Worm (Caenorhabditis elegans) whole organism, midembryonic: ENCODE measurements around the gene C37E2.2.

Experiments
- T22C8.4 ChIP-seq: fragments of 200-800 bp; sonication (Bioruptor generic); IDR thresholded peaks from 2 replicates; pipeline ENCODE4 v1.3.6; 2022; ENCODE audit warnings: missing genetic modification characterization, missing compliant biosample characterization
- cog-1 ChIP-seq: sonication (generic microtip); optimal IDR thresholded peaks from 2 replicates; lab custom pipeline; 2016; ENCODE audit warnings: missing genetic modification characterization, missing compliant biosample characterization
- flt-1 ChIP-seq: fragments of 200-800 bp; sonication (Bioruptor generic); IDR thresholded peaks from 2 replicates; pipeline ENCODE4 v1.3.6; 2022; ENCODE audit warnings: missing genetic modification characterization, missing compliant biosample characterization
- klf-2 ChIP-seq: fragments of 200-800 bp; sonication (Bioruptor generic); conservative IDR thresholded peaks from 2 replicates; pipeline ENCODE4 v1.3.6; 2022; ENCODE audit warnings: missing genetic modification reagents, missing genetic modification characterization, missing compliant biosample characterization
- med-1 ChIP-seq: sonication (generic microtip); optimal IDR thresholded peaks from 2 replicates; lab custom pipeline; 2017; ENCODE audit warnings: missing genetic modification characterization, mild to moderate bottlenecking, missing compliant biosample characterization, antibody characterized with exemption, missing genetic modification reagents; ENCODE audit not compliant: insufficient read depth
- ref-1 ChIP-seq: fragments of 200-800 bp; sonication (Bioruptor generic); conservative IDR thresholded peaks from 2 replicates; pipeline ENCODE4 v1.3.6; 2022; ENCODE audit warnings: missing genetic modification reagents, missing genetic modification characterization, missing compliant biosample characterization
- tab-1 ChIP-seq: fragments of 200-800 bp; sonication (Bioruptor generic); IDR thresholded peaks from 2 replicates; pipeline ENCODE4 v1.3.6; 2022; ENCODE audit warnings: missing genetic modification characterization, missing compliant biosample characterization
- ztf-23 ChIP-seq: fragments of 200-800 bp; sonication (Bioruptor generic); IDR thresholded peaks from 2 replicates; pipeline ENCODE4 v1.3.6; 2022; ENCODE audit warnings: missing genetic modification reagents, missing genetic modification characterization, missing compliant biosample characterization
- ztf-29 ChIP-seq: fragments of 200-800 bp; sonication (Bioruptor generic); IDR thresholded peaks from 2 replicates; pipeline ENCODE4 v1.3.6; 2022; ENCODE audit warnings: missing genetic modification reagents, missing genetic modification characterization, missing compliant biosample characterization

Gene C37E2.2

ce11 chrX:14175740-14176139, at the start of gene C37E2.2:
C37E2.2 (plus strand) TSS chrX:14176040.
- TF ChIP-seq tab-1 (no peak), ztf-29 (GFP tag; lab: Robert Waterston, UW) (no peak), med-1 (no peak), ztf-23 (no peak), T22C8.4 (GFP tag; lab: Robert Waterston, UW) (no peak)

- TF ChIP-seq T22C8.4 (GFP tag; lab: Robert Waterston, UW) = peak; percentile 43; the same call in 1 of the 2 replicates
- no peak for TF ChIP-seq ref-1 (GFP tag; lab: Robert Waterston, UW)
These were observed 48.4 kb upstream of the C37E2.2 start, which contains the start of gene F28H6.4 for ce11 chrX:14127291-14127922. F28H6.4 (plus strand) TSS chrX:14127872.

- TF ChIP-seq flt-1 (GFP tag; lab: Robert Waterston, UW) (no peak), klf-2 (GFP tag; lab: Robert Waterston, UW) (no peak)
These were observed 44.4 kb upstream of the C37E2.2 start for ce11 chrX:14131476-14131875.

- no peak for TF ChIP-seq flt-1 (GFP tag; lab: Robert Waterston, UW)
- no peak for TF ChIP-seq ztf-23
- no peak for TF ChIP-seq cog-1 (tag; lab: Kevin White, UChicago)
- TF ChIP-seq ztf-29 (GFP tag; lab: Robert Waterston, UW) = no peak
- TF ChIP-seq tab-1 = no peak
- TF ChIP-seq ref-1 (GFP tag; lab: Robert Waterston, UW) = no peak
These were observed 43.2 kb upstream of the C37E2.2 start for ce11 chrX:14132677-14133076.

ce11 chrX:14134244-14134643, 41.6 kb upstream of the C37E2.2 start, which contains the start of gene F28H6.8:
F28H6.8 (minus strand) TSS chrX:14134344.
- no peak for TF ChIP-seq klf-2 (GFP tag; lab: Robert Waterston, UW)
- TF ChIP-seq flt-1 (GFP tag; lab: Robert Waterston, UW) = no peak
- no peak for TF ChIP-seq ztf-23
- no peak for TF ChIP-seq T22C8.4 (GFP tag; lab: Robert Waterston, UW)
- TF ChIP-seq med-1 = no peak
- TF ChIP-seq ref-1 (GFP tag; lab: Robert Waterston, UW) = no peak
- no peak for TF ChIP-seq tab-1
- no peak for TF ChIP-seq cog-1 (tag; lab: Kevin White, UChicago)
- no peak for TF ChIP-seq ztf-29 (GFP tag; lab: Robert Waterston, UW)

ce11 chrX:14134883-14135282, 41.0 kb upstream of the C37E2.2 start:
- TF ChIP-seq ztf-23 (no peak), med-1 (no peak), cog-1 (tag; lab: Kevin White, UChicago) (no peak), ztf-29 (GFP tag; lab: Robert Waterston, UW) (no peak), klf-2 (GFP tag; lab: Robert Waterston, UW) (no peak), ref-1 (GFP tag; lab: Robert Waterston, UW) (0 out of 2 replicates have a peak, but pooled peaks have one; percentile 21), flt-1 (GFP tag; lab: Robert Waterston, UW) (peak; percentile 69), T22C8.4 (GFP tag; lab: Robert Waterston, UW) (0 out of 2 replicates have a peak, but pooled peaks have one; percentile 28), tab-1 (no peak)

ce11 chrX:14140040-14140439, 35.8 kb upstream of the C37E2.2 start, which contains the start of gene nkat-1:
nkat-1 (minus strand) TSS chrX:14140140.
- TF ChIP-seq ref-1 (GFP tag; lab: Robert Waterston, UW) = no peak
- TF ChIP-seq cog-1 (tag; lab: Kevin White, UChicago) = no peak
- no peak for TF ChIP-seq klf-2 (GFP tag; lab: Robert Waterston, UW)
- no peak for TF ChIP-seq ztf-23
- TF ChIP-seq flt-1 (GFP tag; lab: Robert Waterston, UW) = no peak
- TF ChIP-seq T22C8.4 (GFP tag; lab: Robert Waterston, UW) = no peak
- no peak for TF ChIP-seq med-1
- TF ChIP-seq ztf-29 (GFP tag; lab: Robert Waterston, UW) = no peak

ce11 chrX:14141344-14141841, 34.4 kb upstream of the C37E2.2 start:
- TF ChIP-seq klf-2 (GFP tag; lab: Robert Waterston, UW) = no peak
- no peak for TF ChIP-seq ref-1 (GFP tag; lab: Robert Waterston, UW)
- TF ChIP-seq med-1 = no peak
- no peak for TF ChIP-seq cog-1 (tag; lab: Kevin White, UChicago)
- no peak for TF ChIP-seq flt-1 (GFP tag; lab: Robert Waterston, UW)
- no peak for TF ChIP-seq ztf-23
- TF ChIP-seq ztf-29 (GFP tag; lab: Robert Waterston, UW) = no peak
- TF ChIP-seq T22C8.4 (GFP tag; lab: Robert Waterston, UW) = no peak
- no peak for TF ChIP-seq tab-1

- TF ChIP-seq T22C8.4 (GFP tag; lab: Robert Waterston, UW) = no peak
- TF ChIP-seq ztf-29 (GFP tag; lab: Robert Waterston, UW) = no peak
- TF ChIP-seq med-1 = no peak
- TF ChIP-seq flt-1 (GFP tag; lab: Robert Waterston, UW) = no peak
- no peak for TF ChIP-seq ztf-23
- TF ChIP-seq klf-2 (GFP tag; lab: Robert Waterston, UW) = no peak
- TF ChIP-seq tab-1 = no peak
- no peak for TF ChIP-seq cog-1 (tag; lab: Kevin White, UChicago)
- TF ChIP-seq ref-1 (GFP tag; lab: Robert Waterston, UW) = no peak
These were observed 33.9 kb upstream of the C37E2.2 start, which contains the start of gene ceh-89 for ce11 chrX:14141896-14142392. ceh-89 (plus strand) TSS chrX:14141946.

ce11 chrX:14145634-14146033, 30.2 kb upstream of the C37E2.2 start:
- TF ChIP-seq tab-1 = no peak
- no peak for TF ChIP-seq ztf-23
- TF ChIP-seq med-1 = no peak
- no peak for TF ChIP-seq T22C8.4 (GFP tag; lab: Robert Waterston, UW)
- TF ChIP-seq cog-1 (tag; lab: Kevin White, UChicago) = no peak
- no peak for TF ChIP-seq flt-1 (GFP tag; lab: Robert Waterston, UW)
